Fruit fly (Drosophila melanogaster) whole organism, adult: ENCODE results near the gene FIG4.

Experiments
- CG11617 ChIP-seq: fragments of 200-800 bp; sonication (Bioruptor generic); optimal IDR thresholded peaks from 2 replicates; lab custom pipeline; 2017; ENCODE audit warnings: mild to moderate bottlenecking, missing biosample characterization, missing genetic modification reagents, missing genetic modification characterization
- CG1620 ChIP-seq: fragments of 200-800 bp; sonication (Bioruptor generic); optimal IDR thresholded peaks from 2 replicates; lab custom pipeline; 2016; ENCODE audit warnings: missing biosample characterization, missing genetic modification characterization
- CG33017 ChIP-seq: fragments of 200-800 bp; sonication (Bioruptor generic); optimal IDR thresholded peaks from 2 replicates; lab custom pipeline; 2018; ENCODE audit warnings: missing biosample characterization, mild to moderate bottlenecking, missing genetic modification characterization, moderate library complexity
- CG7045 ChIP-seq: fragments of 200-800 bp; sonication (Bioruptor generic); optimal IDR thresholded peaks from 2 replicates; lab custom pipeline; 2017; ENCODE audit warnings: missing biosample characterization, mild to moderate bottlenecking, missing genetic modification characterization
- CG7101 ChIP-seq: fragments of 200-800 bp; sonication (Bioruptor generic); optimal IDR thresholded peaks from 2 replicates; lab custom pipeline; 2018; ENCODE audit warnings: missing biosample characterization, mild to moderate bottlenecking, missing genetic modification characterization, moderate library complexity
- Clk ChIP-seq: fragments of 200-800 bp; sonication (Bioruptor generic); optimal IDR thresholded peaks from 2 replicates; lab custom pipeline; 2017; ENCODE audit warnings: missing biosample characterization, missing genetic modification characterization
- Mnt ChIP-seq: fragments of 200-800 bp; sonication (Bioruptor generic); optimal IDR thresholded peaks from 2 replicates; lab custom pipeline; 2016; ENCODE audit warnings: missing biosample characterization, mild to moderate bottlenecking, missing genetic modification characterization
- bab1 ChIP-seq: fragments of 200-800 bp; sonication (Bioruptor generic); optimal IDR thresholded peaks from 3 replicates; lab custom pipeline; 2019; ENCODE audit warnings: missing biosample characterization, mild to moderate bottlenecking, missing genetic modification characterization, moderate library complexity
- cnc ChIP-seq, 2 experiments: fragments of >200 bp; optimal IDR thresholded peaks; 2 replicates each; lab custom pipeline; 2017
- kay ChIP-seq: fragments of 200-800 bp; sonication (Bioruptor generic); peaks from one replicate; lab custom pipeline; 2016; ENCODE audit warnings: missing biosample characterization, missing genetic modification characterization, borderline replicate concordance
- ovo ChIP-seq: fragments of 200-800 bp; sonication (Bioruptor generic); optimal IDR thresholded peaks from 2 replicates; lab custom pipeline; 2016; ENCODE audit warnings: missing biosample characterization, missing genetic modification characterization
- tj ChIP-seq: fragments of 200-800 bp; sonication (Bioruptor generic); optimal IDR thresholded peaks from 3 replicates; lab custom pipeline; 2017; ENCODE audit warnings: missing biosample characterization, mild to moderate bottlenecking, missing genetic modification characterization, moderate library complexity

- no peak for TF ChIP-seq Clk
- no peak for TF ChIP-seq Mnt (GFP tag; lab: Kevin White, UChicago)
- TF ChIP-seq CG33017 (tag; lab: Kevin White, UChicago): no peak
- no peak for TF ChIP-seq ovo (GFP tag; lab: Kevin White, UChicago)
- no peak for TF ChIP-seq bab1
- no peak for TF ChIP-seq CG7045
- no peak for TF ChIP-seq tj (GFP tag; lab: Kevin White, UChicago)
- TF ChIP-seq CG11617 (GFP tag; lab: Kevin White, UChicago): peak; percentile 7
- TF ChIP-seq kay (GFP tag; lab: Kevin White, UChicago): no peak
- no peak for TF ChIP-seq cnc (optimal IDR thresholded peaks at IDR 0.05; lab: Kevin White, UChicago)
- no peak for TF ChIP-seq CG1620 (GFP tag; lab: Kevin White, UChicago)
- no peak for TF ChIP-seq CG7101 (tag; lab: Kevin White, UChicago)
Observed at dm6 chr2L:4475422-4475821, 10.4 kb downstream of the FIG4 start.
